Worm (Caenorhabditis elegans) whole organism, L1 larva: ENCODE results near the gene C48B4.6.

Experiments used
- C04F5.9 ChIP-seq: sonication (generic microtip); optimal IDR thresholded peaks from 2 replicates; lab custom pipeline; 2016; ENCODE audit warnings: missing genetic modification characterization, missing compliant biosample characterization
- C16A3.4 ChIP-seq: fragments of 150-350 bp; optimal IDR thresholded peaks from 2 replicates; lab custom pipeline; 2014; ENCODE audit warnings: missing biosample characterization, missing genetic modification characterization
- C34B4.2 ChIP-seq: sonication (generic microtip); optimal IDR thresholded peaks from 2 replicates; lab custom pipeline; 2017; ENCODE audit warnings: mild to moderate bottlenecking, missing genetic modification characterization, missing compliant biosample characterization
- aha-1 ChIP-seq: fragments of 150-350 bp; optimal IDR thresholded peaks from 2 replicates; lab custom pipeline; 2014; ENCODE audit warnings: missing biosample characterization, missing genetic modification characterization
- aly-2 ChIP-seq: fragments of 150-350 bp; optimal IDR thresholded peaks from 2 replicates; lab custom pipeline; 2014; ENCODE audit warnings: missing biosample characterization, missing genetic modification characterization
- ama-1 ChIP-seq: fragments of 150-350 bp; optimal IDR thresholded peaks from 2 replicates; lab custom pipeline; 2014
- blmp-1 ChIP-seq: fragments of 150-350 bp; optimal IDR thresholded peaks from 2 replicates; lab custom pipeline; 2014; ENCODE audit warnings: missing biosample characterization, missing genetic modification characterization
- ceh-63 ChIP-seq: fragments of 200-800 bp; sonication (Bioruptor generic); optimal IDR thresholded peaks from 2 replicates; lab custom pipeline; 2018; ENCODE audit warnings: mild to moderate bottlenecking, missing genetic modification characterization, missing compliant biosample characterization
- ceh-8 ChIP-seq: fragments of 200-800 bp; sonication (Bioruptor generic); optimal IDR thresholded peaks from 2 replicates; lab custom pipeline; 2018; ENCODE audit warnings: mild to moderate bottlenecking, missing genetic modification characterization, moderate library complexity, missing compliant biosample characterization
- ceh-82 ChIP-seq, 3 experiments: fragments of 150-350 bp in 1 of 3; sonication (generic microtip) in 2 of 3; optimal IDR thresholded peaks; 2 replicates each; lab custom pipeline; 2014 to 2017; ENCODE audit warnings: missing biosample characterization in 3 of 3, missing genetic modification characterization in 3 of 3
- ces-1 ChIP-seq: fragments of 150-350 bp; optimal IDR thresholded peaks from 2 replicates; lab custom pipeline; 2014; ENCODE audit warnings: missing biosample characterization, missing genetic modification reagents, missing genetic modification characterization
- dsc-1 ChIP-seq: sonication (generic microtip); optimal IDR thresholded peaks from 2 replicates; lab custom pipeline; 2016; ENCODE audit warnings: mild to moderate bottlenecking, missing genetic modification characterization, missing compliant biosample characterization
- efl-1 ChIP-seq, 4 experiments: fragments of 150-350 bp; optimal IDR thresholded peaks in 3 of 4; peaks in 1 of 4; 1 replicate in 1 of 4; 2 replicates in 3 of 4; lab custom pipeline; 2014; ENCODE audit warnings: missing biosample characterization in 2 of 4, missing genetic modification characterization in 2 of 4, missing genetic modification reagents in 2 of 4
- efl-3 ChIP-seq: fragments of 200-800 bp; sonication (Bioruptor generic); optimal IDR thresholded peaks from 2 replicates; lab custom pipeline; 2018; ENCODE audit warnings: mild to moderate bottlenecking, missing genetic modification characterization, missing compliant biosample characterization
- egl-13 ChIP-seq: sonication (generic microtip); optimal IDR thresholded peaks from 2 replicates; lab custom pipeline; 2016; ENCODE audit warnings: missing genotype, missing genetic modification reagents, missing genetic modification characterization, missing compliant biosample characterization
- ets-5 ChIP-seq: fragments of 200-800 bp; sonication (Bioruptor generic); IDR thresholded peaks from 2 replicates; pipeline ENCODE4 v1.3.6; 2022; ENCODE audit warnings: missing genetic modification characterization, missing compliant biosample characterization
- fos-1 ChIP-seq: fragments of 150-350 bp; optimal IDR thresholded peaks from 2 replicates; lab custom pipeline; 2014; ENCODE audit warnings: missing biosample characterization, missing genetic modification characterization
- grh-1 ChIP-seq: fragments of 200-800 bp; sonication (Bioruptor generic); IDR thresholded peaks from 2 replicates; pipeline ENCODE4 v1.3.6; 2022; ENCODE audit warnings: missing genetic modification reagents, missing genetic modification characterization, missing compliant biosample characterization
- hlh-4 ChIP-seq: sonication (generic microtip); optimal IDR thresholded peaks from 2 replicates; lab custom pipeline; 2016; ENCODE audit warnings: mild to moderate bottlenecking, missing genetic modification characterization, missing compliant biosample characterization
- irx-1 ChIP-seq: sonication (generic microtip); optimal IDR thresholded peaks from 2 replicates; lab custom pipeline; 2016; ENCODE audit warnings: missing genetic modification characterization, missing compliant biosample characterization
- lin-13 ChIP-seq: fragments of 150-350 bp; optimal IDR thresholded peaks from 2 replicates; lab custom pipeline; 2014; ENCODE audit warnings: missing biosample characterization, missing genetic modification reagents, missing genetic modification characterization
- lin-14 ChIP-seq: fragments of 200-800 bp; sonication (Bioruptor generic); optimal IDR thresholded peaks from 2 replicates; lab custom pipeline; 2018; ENCODE audit warnings: mild to moderate bottlenecking, missing genetic modification characterization, moderate library complexity, missing compliant biosample characterization
- lin-15B ChIP-seq: fragments of 150-350 bp; sonication (generic microtip); optimal IDR thresholded peaks from 3 replicates; lab custom pipeline; 2014; ENCODE audit warnings: missing biosample characterization, missing genetic modification characterization
- lin-39 ChIP-seq: fragments of 150-350 bp; optimal IDR thresholded peaks from 2 replicates; lab custom pipeline; 2014; ENCODE audit warnings: missing biosample characterization, missing genetic modification reagents, missing genetic modification characterization
- mef-2 ChIP-seq: fragments of 150-350 bp; optimal IDR thresholded peaks from 2 replicates; lab custom pipeline; 2014; ENCODE audit warnings: missing biosample characterization, missing genetic modification characterization
- nhr-11 ChIP-seq: fragments of 150-350 bp; optimal IDR thresholded peaks from 2 replicates; lab custom pipeline; 2014; ENCODE audit warnings: missing biosample characterization, missing genetic modification characterization
- nhr-12 ChIP-seq: sonication (generic microtip); optimal IDR thresholded peaks from 2 replicates; lab custom pipeline; 2017; ENCODE audit warnings: missing biosample characterization, missing genetic modification characterization
- nhr-19 ChIP-seq: fragments of 200-800 bp; sonication (Bioruptor generic); conservative IDR thresholded peaks from 2 replicates; pipeline ENCODE4 v1.3.6; 2022; ENCODE audit warnings: missing genetic modification characterization, missing compliant biosample characterization
- nhr-237 ChIP-seq: fragments of 150-350 bp; optimal IDR thresholded peaks from 2 replicates; lab custom pipeline; 2014; ENCODE audit warnings: missing biosample characterization, missing genetic modification characterization
- nhr-47 ChIP-seq: sonication (generic microtip); optimal IDR thresholded peaks from 2 replicates; lab custom pipeline; 2016; ENCODE audit warnings: mild to moderate bottlenecking, missing genetic modification characterization, moderate library complexity, missing compliant biosample characterization
- nhr-71 ChIP-seq: sonication (generic microtip); optimal IDR thresholded peaks from 2 replicates; lab custom pipeline; 2016; ENCODE audit warnings: mild to moderate bottlenecking, missing genetic modification characterization, moderate library complexity, missing compliant biosample characterization
- nhr-76 ChIP-seq: sonication (generic microtip); optimal IDR thresholded peaks from 2 replicates; lab custom pipeline; 2017; ENCODE audit warnings: missing biosample characterization, missing genetic modification characterization
- nhr-77 ChIP-seq: fragments of 150-350 bp; optimal IDR thresholded peaks from 2 replicates; lab custom pipeline; 2014; ENCODE audit warnings: missing biosample characterization, missing genetic modification characterization
- nhr-84 ChIP-seq: sonication (generic microtip); optimal IDR thresholded peaks from 2 replicates; lab custom pipeline; 2017; ENCODE audit warnings: missing biosample characterization, missing genetic modification characterization
- nhr-90 ChIP-seq: sonication (generic microtip); optimal IDR thresholded peaks from 2 replicates; lab custom pipeline; 2016; ENCODE audit warnings: mild to moderate bottlenecking, missing genetic modification characterization, missing compliant biosample characterization; ENCODE audit not compliant: poor library complexity
- skn-1 ChIP-seq: fragments of 150-350 bp; optimal IDR thresholded peaks from 2 replicates; lab custom pipeline; 2014; ENCODE audit warnings: missing biosample characterization, missing genetic modification characterization
- snu-23 ChIP-seq: sonication (generic microtip); optimal IDR thresholded peaks from 2 replicates; lab custom pipeline; 2016; ENCODE audit warnings: missing genetic modification characterization, missing compliant biosample characterization
- sptf-1 ChIP-seq: fragments of 150-350 bp; optimal IDR thresholded peaks from 2 replicates; lab custom pipeline; 2014; ENCODE audit warnings: missing biosample characterization, missing genetic modification characterization
- sup-37 ChIP-seq: fragments of 200-800 bp; sonication (Bioruptor generic); optimal IDR thresholded peaks from 2 replicates; lab custom pipeline; 2018; ENCODE audit warnings: mild to moderate bottlenecking, missing genetic modification characterization, missing compliant biosample characterization
- unc-130 ChIP-seq: fragments of 150-350 bp; optimal IDR thresholded peaks from 2 replicates; lab custom pipeline; 2017; ENCODE audit warnings: missing biosample characterization, missing genetic modification characterization, inconsistent platforms
- xbp-1 ChIP-seq: sonication (generic microtip); optimal IDR thresholded peaks from 2 replicates; lab custom pipeline; 2016; ENCODE audit warnings: missing genetic modification characterization, missing compliant biosample characterization
- ztf-11 ChIP-seq, 2 experiments: sonication (generic microtip); optimal IDR thresholded peaks; 2 replicates each; lab custom pipeline; 2016 to 2017; ENCODE audit warnings: missing genetic modification characterization in 2 of 2, missing biosample characterization in 1 of 2, missing compliant biosample characterization in 1 of 2

Gene C48B4.6

ce11 chrIII:9565973-9566372 is 7.6 kb upstream of the C48B4.6 start, which contains the start of gene C48B4.11:
Gene C48B4.11, minus strand, starts transcription at chrIII:9566115.
- TF ChIP-seq egl-13 (tag; lab: Kevin White, UChicago) (no peak), blmp-1 (tag; lab: Kevin White, UChicago) (no peak), ceh-8 (GFP tag; lab: Kevin White, UChicago) (no peak), irx-1 (tag; lab: Kevin White, UChicago) (no peak), aly-2 (tag; lab: Kevin White, UChicago) (no peak), snu-23 (GFP tag; lab: Kevin White, UChicago) (no peak), nhr-237 (tag; lab: Kevin White, UChicago) (no peak), ceh-82 (tag; optimal IDR thresholded peaks at IDR 0.05; lab: Kevin White, UChicago) (no peak), unc-130 (no peak), hlh-4 (tag; lab: Kevin White, UChicago) (no peak), lin-14 (GFP tag; lab: Kevin White, UChicago) (no peak), ztf-11 (tag; optimal IDR thresholded peaks at IDR 0.05; lab: Kevin White, UChicago) (no peak), nhr-47 (tag; lab: Kevin White, UChicago) (no peak), nhr-90 (no peak), nhr-76 (tag; lab: Kevin White, UChicago) (no peak), nhr-84 (tag; lab: Kevin White, UChicago) (no peak)

ce11 chrIII:9564410-9564809 is 6.0 kb upstream of the C48B4.6 start, which contains the start of gene C48B4.10:
Gene C48B4.10, minus strand, starts transcription at chrIII:9564510.
- TF ChIP-seq lin-39 (tag; lab: Kevin White, UChicago) (no peak), efl-1 (optimal IDR thresholded peaks at IDR 0.05; lab: Kevin White, UChicago) (no peak), efl-1 (GFP tag; optimal IDR thresholded peaks at IDR 0.05 in 1 of 2; lab: Kevin White, UChicago) (no peak), lin-15B (no peak), xbp-1 (tag; lab: Kevin White, UChicago) (no peak), ama-1 (no peak), nhr-71 (tag; lab: Kevin White, UChicago) (no peak), fos-1 (tag; lab: Kevin White, UChicago) (no peak), nhr-77 (tag; lab: Kevin White, UChicago) (no peak), nhr-11 (tag; lab: Kevin White, UChicago) (no peak), lin-13 (GFP tag; lab: Kevin White, UChicago) (no peak), ces-1 (no peak), C16A3.4 (no peak)

- TF ChIP-seq unc-130: no peak
- no peak for TF ChIP-seq nhr-237 (tag; lab: Kevin White, UChicago)
- no peak for TF ChIP-seq ama-1
- no peak for TF ChIP-seq efl-3 (GFP tag; lab: Kevin White, UChicago)
- no peak for TF ChIP-seq aha-1 (tag; lab: Kevin White, UChicago)
- TF ChIP-seq ceh-63: no peak
- no peak for TF ChIP-seq mef-2
- TF ChIP-seq nhr-12 (tag; lab: Kevin White, UChicago): no peak
- no peak for TF ChIP-seq blmp-1 (tag; lab: Kevin White, UChicago)
- TF ChIP-seq snu-23 (GFP tag; lab: Kevin White, UChicago): no peak
- TF ChIP-seq, all 84 proteins: peak for 0
Observed at ce11 chrIII:9563235-9563634, 4.9 kb upstream of the C48B4.6 start, which contains the start of gene C48B4.9. Gene C48B4.9, minus strand, starts transcription at chrIII:9563335.

ce11 chrIII:9561158-9561557 is 2.8 kb upstream of the C48B4.6 start, which contains the start of gene C48B4.8:
Gene C48B4.8, minus strand, starts transcription at chrIII:9561258.
- no peak for TF ChIP-seq grh-1 (GFP tag; lab: Robert Waterston, UW)
- no peak for TF ChIP-seq ces-1
- no peak for TF ChIP-seq ets-5 (GFP tag; lab: Robert Waterston, UW)
- TF ChIP-seq lin-15B: no peak
- no peak for TF ChIP-seq hlh-4 (tag; lab: Kevin White, UChicago)
- no peak for TF ChIP-seq nhr-19 (GFP tag; lab: Robert Waterston, UW)
- TF ChIP-seq mef-2: no peak
- no peak for TF ChIP-seq skn-1 (tag; lab: Kevin White, UChicago)
- no peak for TF ChIP-seq aly-2 (tag; lab: Kevin White, UChicago)
- TF ChIP-seq sptf-1: no peak
- no peak for TF ChIP-seq C34B4.2
- TF ChIP-seq irx-1 (tag; lab: Kevin White, UChicago): no peak
- no peak for TF ChIP-seq nhr-77 (tag; lab: Kevin White, UChicago)
- no peak for TF ChIP-seq C04F5.9 (tag; lab: Kevin White, UChicago)
- TF ChIP-seq egl-13 (tag; lab: Kevin White, UChicago): no peak
- TF ChIP-seq nhr-237 (tag; lab: Kevin White, UChicago): no peak
- no peak for TF ChIP-seq lin-14 (GFP tag; lab: Kevin White, UChicago)
- TF ChIP-seq sup-37 (GFP tag; lab: Kevin White, UChicago): no peak
- no peak for TF ChIP-seq dsc-1 (tag; lab: Kevin White, UChicago)
